Worm (Caenorhabditis elegans): ENCODE results near the gene adt-1.

Gene adt-1

ce11 chrX:12702713-12703112 lies 24.1 kb downstream of the adt-1 start:
- TF ChIP-seq T22C8.4 (GFP tag; IDR thresholded peaks at IDR 0.05) (no peak), ztf-29 (GFP tag; IDR thresholded peaks at IDR 0.05) (no peak), cog-1 (tag; optimal IDR thresholded peaks at IDR 0.05) (no peak), flt-1 (GFP tag; IDR thresholded peaks at IDR 0.05) (no peak), klf-2 (GFP tag; conservative IDR thresholded peaks at IDR 0.05) (no peak), med-1 (GFP tag; optimal IDR thresholded peaks at IDR 0.05; ENCODE audit: insufficient read depth) (no peak), tab-1 (GFP tag; IDR thresholded peaks at IDR 0.05) (no peak), ztf-23 (GFP tag; IDR thresholded peaks at IDR 0.05) (no peak), ref-1 (GFP tag; conservative IDR thresholded peaks at IDR 0.05) (no peak)

- TF ChIP-seq T22C8.4 (GFP tag; IDR thresholded peaks at IDR 0.05) (no peak), cog-1 (tag; optimal IDR thresholded peaks at IDR 0.05) (no peak), ztf-29 (GFP tag; IDR thresholded peaks at IDR 0.05) (no peak), ztf-23 (GFP tag; IDR thresholded peaks at IDR 0.05) (no peak), flt-1 (GFP tag; IDR thresholded peaks at IDR 0.05) (no peak), med-1 (GFP tag; optimal IDR thresholded peaks at IDR 0.05; ENCODE audit: insufficient read depth) (no peak), tab-1 (GFP tag; IDR thresholded peaks at IDR 0.05) (no peak), ref-1 (GFP tag; conservative IDR thresholded peaks at IDR 0.05) (no peak), klf-2 (GFP tag; conservative IDR thresholded peaks at IDR 0.05) (no peak)
These were observed 26.1 kb downstream of the adt-1 start, which contains the start of gene nhr-272 for ce11 chrX:12704721-12705120. Gene nhr-272, minus strand, starts transcription at chrX:12704821.

DNA sequence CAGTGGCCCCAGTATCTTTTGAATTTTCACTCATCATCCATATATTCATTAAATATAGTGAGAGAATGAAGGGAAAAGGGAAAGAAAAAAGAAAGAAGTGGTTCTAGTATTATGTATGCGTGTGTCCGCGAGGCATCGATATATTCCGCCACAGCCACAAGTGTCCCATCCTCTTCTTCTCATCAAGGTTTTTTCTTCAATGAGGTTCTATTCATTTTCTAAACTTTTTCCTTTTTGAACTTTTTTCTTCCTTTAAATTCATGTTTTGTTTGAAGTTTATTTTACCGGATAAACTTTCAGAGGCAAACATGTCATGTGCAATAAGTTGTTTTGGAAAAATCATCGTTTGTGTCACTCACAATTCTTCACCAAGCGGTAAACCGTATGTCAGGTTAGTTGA lies 33.7 kb downstream of the adt-1 start, which contains the start of gene rgs-2:
Gene rgs-2 (plus strand): TSS at position 301 of the 400 bp plus-strand sequence.
- TF ChIP-seq flt-1 (GFP tag; IDR thresholded peaks at IDR 0.05) (no peak), klf-2 (GFP tag; conservative IDR thresholded peaks at IDR 0.05) (no peak), ztf-29 (GFP tag; IDR thresholded peaks at IDR 0.05) (no peak), ref-1 (GFP tag; conservative IDR thresholded peaks at IDR 0.05) (no peak), cog-1 (tag; optimal IDR thresholded peaks at IDR 0.05) (no peak), med-1 (GFP tag; optimal IDR thresholded peaks at IDR 0.05; ENCODE audit: insufficient read depth) (no peak), T22C8.4 (GFP tag; IDR thresholded peaks at IDR 0.05) (no peak), tab-1 (GFP tag; IDR thresholded peaks at IDR 0.05) (no peak), ztf-23 (GFP tag; IDR thresholded peaks at IDR 0.05) (no peak)

DNA sequence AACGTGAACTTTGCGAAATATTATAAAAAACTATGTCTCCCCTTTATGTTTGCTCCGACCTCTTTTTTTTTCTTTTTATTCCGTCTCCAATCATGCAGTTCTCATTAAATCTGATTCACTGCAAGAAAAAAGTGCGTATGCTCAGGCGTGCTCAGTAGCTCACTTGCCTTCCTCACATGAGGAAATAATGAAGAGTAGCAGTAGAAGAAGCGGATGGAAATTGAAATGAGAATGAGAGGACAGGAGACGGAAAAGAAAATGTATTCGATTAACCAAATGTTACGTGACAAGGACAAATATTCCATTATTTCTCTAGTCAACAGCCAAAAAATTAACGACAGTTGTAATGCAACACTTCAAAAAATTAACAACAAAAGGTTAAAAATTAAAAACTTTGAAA lies 34.4 kb downstream of the adt-1 start:
- TF ChIP-seq klf-2 (GFP tag; conservative IDR thresholded peaks at IDR 0.05) (no peak), flt-1 (GFP tag; IDR thresholded peaks at IDR 0.05) (no peak), ref-1 (GFP tag; conservative IDR thresholded peaks at IDR 0.05) (no peak), med-1 (GFP tag; optimal IDR thresholded peaks at IDR 0.05; ENCODE audit: insufficient read depth) (no peak), T22C8.4 (GFP tag; IDR thresholded peaks at IDR 0.05) (no peak), ztf-29 (GFP tag; IDR thresholded peaks at IDR 0.05) (no peak), tab-1 (GFP tag; IDR thresholded peaks at IDR 0.05) (no peak), cog-1 (tag; optimal IDR thresholded peaks at IDR 0.05) (no peak), ztf-23 (GFP tag; IDR thresholded peaks at IDR 0.05) (no peak)

- TF ChIP-seq T22C8.4 (GFP tag; IDR thresholded peaks at IDR 0.05) (no peak), ref-1 (GFP tag; conservative IDR thresholded peaks at IDR 0.05) (no peak), ztf-23 (GFP tag; IDR thresholded peaks at IDR 0.05) (no peak), klf-2 (GFP tag; conservative IDR thresholded peaks at IDR 0.05) (no peak), tab-1 (GFP tag; IDR thresholded peaks at IDR 0.05) (no peak), flt-1 (GFP tag; IDR thresholded peaks at IDR 0.05) (no peak), cog-1 (tag; optimal IDR thresholded peaks at IDR 0.05) (no peak), med-1 (GFP tag; optimal IDR thresholded peaks at IDR 0.05; ENCODE audit: insufficient read depth) (no peak), ztf-29 (GFP tag; IDR thresholded peaks at IDR 0.05) (no peak)
These were observed 42.8 kb downstream of the adt-1 start for ce11 chrX:12721429-12721828.

- TF ChIP-seq med-1 (GFP tag; optimal IDR thresholded peaks at IDR 0.05; ENCODE audit: insufficient read depth) (no peak), flt-1 (GFP tag; IDR thresholded peaks at IDR 0.05) (no peak), ztf-23 (GFP tag; IDR thresholded peaks at IDR 0.05) (no peak), tab-1 (GFP tag; IDR thresholded peaks at IDR 0.05) (no peak), T22C8.4 (GFP tag; IDR thresholded peaks at IDR 0.05) (no peak), ztf-29 (GFP tag; IDR thresholded peaks at IDR 0.05) (no peak), cog-1 (tag; optimal IDR thresholded peaks at IDR 0.05) (no peak)
These were observed 47.5 kb downstream of the adt-1 start for ce11 chrX:12726129-12726528.

DNA sequence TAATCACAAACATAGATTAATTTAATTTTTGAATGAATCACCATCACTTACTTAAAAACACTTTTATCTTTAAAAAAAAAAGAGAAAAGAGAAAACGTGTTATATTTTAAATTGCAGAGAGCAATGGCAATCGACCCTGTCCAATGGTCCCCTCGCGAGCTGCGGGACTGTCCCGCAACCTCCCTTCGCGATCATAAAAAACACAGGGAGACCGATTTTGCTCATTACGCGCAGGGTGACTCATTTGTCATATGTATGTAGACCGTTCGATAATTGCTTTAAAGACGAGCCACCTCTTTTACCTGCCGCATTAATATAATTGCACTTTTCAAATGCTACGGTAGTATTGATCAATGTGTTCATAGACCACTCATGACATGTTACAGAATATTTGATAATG lies 51.4 kb downstream of the adt-1 start:
- TF ChIP-seq ztf-23 (GFP tag; IDR thresholded peaks at IDR 0.05) = no peak
- no peak for TF ChIP-seq T22C8.4 (GFP tag; IDR thresholded peaks at IDR 0.05)
- no peak for TF ChIP-seq ztf-29 (GFP tag; IDR thresholded peaks at IDR 0.05)
- TF ChIP-seq klf-2 (GFP tag; conservative IDR thresholded peaks at IDR 0.05) = no peak
- no peak for TF ChIP-seq ref-1 (GFP tag; conservative IDR thresholded peaks at IDR 0.05)
- no peak for TF ChIP-seq tab-1 (GFP tag; IDR thresholded peaks at IDR 0.05)
- TF ChIP-seq med-1 (GFP tag; optimal IDR thresholded peaks at IDR 0.05; ENCODE audit: insufficient read depth) = no peak
- no peak for TF ChIP-seq flt-1 (GFP tag; IDR thresholded peaks at IDR 0.05)
- no peak for TF ChIP-seq cog-1 (tag; optimal IDR thresholded peaks at IDR 0.05)

- TF ChIP-seq flt-1 (GFP tag; IDR thresholded peaks at IDR 0.05) (no peak), klf-2 (GFP tag; conservative IDR thresholded peaks at IDR 0.05) (no peak), tab-1 (GFP tag; IDR thresholded peaks at IDR 0.05) (no peak), med-1 (GFP tag; optimal IDR thresholded peaks at IDR 0.05; ENCODE audit: insufficient read depth) (no peak), cog-1 (tag; optimal IDR thresholded peaks at IDR 0.05) (no peak), T22C8.4 (GFP tag; IDR thresholded peaks at IDR 0.05) (no peak), ztf-23 (GFP tag; IDR thresholded peaks at IDR 0.05) (no peak), ztf-29 (GFP tag; IDR thresholded peaks at IDR 0.05) (no peak)
These were observed 52.7 kb downstream of the adt-1 start, which contains the start of gene pgp-12 for ce11 chrX:12731188-12731857. Gene pgp-12, plus strand, starts transcription at chrX:12731807.

ce11 chrX:12738454-12738853 lies 59.8 kb downstream of the adt-1 start, which contains the start of gene pgp-13:
Gene pgp-13, plus strand, starts transcription at chrX:12738754.
- TF ChIP-seq cog-1 (tag; optimal IDR thresholded peaks at IDR 0.05) = no peak
- TF ChIP-seq klf-2 (GFP tag; conservative IDR thresholded peaks at IDR 0.05) = no peak
- TF ChIP-seq med-1 (GFP tag; optimal IDR thresholded peaks at IDR 0.05; ENCODE audit: insufficient read depth) = no peak
- TF ChIP-seq ref-1 (GFP tag; conservative IDR thresholded peaks at IDR 0.05) = no peak
- no peak for TF ChIP-seq ztf-29 (GFP tag; IDR thresholded peaks at IDR 0.05)
- TF ChIP-seq ztf-23 (GFP tag; IDR thresholded peaks at IDR 0.05) = no peak
- TF ChIP-seq flt-1 (GFP tag; IDR thresholded peaks at IDR 0.05) = no peak
- no peak for TF ChIP-seq tab-1 (GFP tag; IDR thresholded peaks at IDR 0.05)
- no peak for TF ChIP-seq T22C8.4 (GFP tag; IDR thresholded peaks at IDR 0.05)

Data from whole organism, midembryonic.